Worm (Caenorhabditis elegans): ENCODE data around the gene fbxa-25.

fbxa-25 gene

ce11 chrIII:1315038-1315437, 34.2 kb downstream of the fbxa-25 start, which contains the start of the genes fbxa-80 and fbxa-19:
Gene fbxa-80, minus strand, starts transcription at chrIII:1315210.
Gene fbxa-19, plus strand, starts transcription at chrIII:1315401.
- TF ChIP-seq hlh-26 (GFP tag; conservative IDR thresholded peaks at IDR 0.05) (no peak), hsf-1 (GFP tag; IDR thresholded peaks at IDR 0.05) (no peak), atf-7 (tag; optimal IDR thresholded peaks at IDR 0.05) (no peak), nhr-80 (tag; optimal IDR thresholded peaks at IDR 0.05) (peak; percentile 43)

ce11 chrIII:1314283-1314682, 35.0 kb downstream of the fbxa-25 start:
- TF ChIP-seq akir-1 (GFP tag; optimal IDR thresholded peaks at IDR 0.05) (no peak), attf-3 (GFP tag; conservative IDR thresholded peaks at IDR 0.05) (no peak), him-1 (tag; optimal IDR thresholded peaks at IDR 0.05) (no peak), tlf-1 (GFP tag; optimal IDR thresholded peaks at IDR 0.05) (no peak), B0336.3 (GFP tag; IDR thresholded peaks at IDR 0.05) (no peak), ceh-27 (GFP tag; optimal IDR thresholded peaks at IDR 0.05) (no peak), sea-2 (GFP tag; IDR thresholded peaks at IDR 0.05) (no peak), tbp1 (GFP tag; optimal IDR thresholded peaks at IDR 0.05) (no peak), hlh-12 (tag; optimal IDR thresholded peaks at IDR 0.05) (no peak), ZK185.1 (tag; optimal IDR thresholded peaks at IDR 0.05; ENCODE audit: poor library complexity, severe bottlenecking) (no peak), F52B5.7 (tag; optimal IDR thresholded peaks at IDR 0.05) (no peak), atf-7 (tag; optimal IDR thresholded peaks at IDR 0.05) (no peak), C17E4.6 (GFP tag; IDR thresholded peaks at IDR 0.05) (no peak), die-1 (tag; optimal IDR thresholded peaks at IDR 0.05) (no peak), lsy-27 (tag; optimal IDR thresholded peaks at IDR 0.05; ENCODE audit: borderline replicate concordance, insufficient read depth) (no peak), tbx-9 (tag; optimal IDR thresholded peaks at IDR 0.05; ENCODE audit: borderline replicate concordance) (no peak), hsf-1 (GFP tag; IDR thresholded peaks at IDR 0.05) (no peak), gei-17 (GFP tag; optimal IDR thresholded peaks at IDR 0.05) (no peak)

- TF ChIP-seq ztf-22 (GFP tag; optimal IDR thresholded peaks at IDR 0.05) (no peak), mes-4 (tag; optimal IDR thresholded peaks at IDR 0.05) (no peak), rcor-1 (GFP tag; IDR thresholded peaks at IDR 0.05) (no peak), mxl-1 (tag; optimal IDR thresholded peaks at IDR 0.05) (no peak), snpc-4 (GFP tag; optimal IDR thresholded peaks at IDR 0.05) (peak; percentile 46), snpc-4 (tag; optimal IDR thresholded peaks at IDR 0.05) (peak in 2 of 4 experiments; percentile 68 to 85), ceh-40 (GFP tag; IDR thresholded peaks at IDR 0.05) (no peak), snpc-1.1 (tag; optimal IDR thresholded peaks at IDR 0.05; ENCODE audit: insufficient read depth) (peak; percentile 61)
Observed at ce11 chrIII:1311367-1311766, 37.9 kb downstream of the fbxa-25 start.

ce11 chrIII:1308887-1309286, 40.4 kb downstream of the fbxa-25 start, which contains the start of gene Y82E9BL.12:
Gene Y82E9BL.12, plus strand, starts transcription at chrIII:1309187.
- TF ChIP-seq snpc-3.4 (tag; optimal IDR thresholded peaks at IDR 0.05), result no peak
- TF ChIP-seq aptf-3 (GFP tag; IDR thresholded peaks at IDR 0.05), result no peak
- no peak for TF ChIP-seq zim-3 (tag; optimal IDR thresholded peaks at IDR 0.05)
- no peak for TF ChIP-seq chd-7 (tag; optimal IDR thresholded peaks at IDR 0.05)
- TF ChIP-seq hlh-26 (GFP tag; conservative IDR thresholded peaks at IDR 0.05), result no peak
- no peak for TF ChIP-seq attf-3 (GFP tag; conservative IDR thresholded peaks at IDR 0.05)
- TF ChIP-seq bed-1 (GFP tag; IDR thresholded peaks at IDR 0.05), result no peak
- no peak for TF ChIP-seq C17E4.6 (GFP tag; IDR thresholded peaks at IDR 0.05)
- no peak for TF ChIP-seq lsl-1 (GFP tag; optimal IDR thresholded peaks at IDR 0.05)
- TF ChIP-seq madf-10 (tag; optimal IDR thresholded peaks at IDR 0.05), result no peak
- no peak for TF ChIP-seq egl-44 (GFP tag; IDR thresholded peaks at IDR 0.05)
- TF ChIP-seq ZK185.1 (tag; optimal IDR thresholded peaks at IDR 0.05; ENCODE audit: poor library complexity, severe bottlenecking), result no peak
- no peak for TF ChIP-seq athp-1 (tag; optimal IDR thresholded peaks at IDR 0.05)
- TF ChIP-seq pha-4 (tag; optimal IDR thresholded peaks at IDR 0.05), result no peak
- no peak for TF ChIP-seq cebp-1 (GFP tag; IDR thresholded peaks at IDR 0.05)
- TF ChIP-seq cebp-1 (tag; optimal IDR thresholded peaks at IDR 0.05), result no peak
- no peak for TF ChIP-seq tbx-9 (tag; optimal IDR thresholded peaks at IDR 0.05; ENCODE audit: borderline replicate concordance)
- TF ChIP-seq F49E8.2 (tag; optimal IDR thresholded peaks at IDR 0.05; ENCODE audit: insufficient read depth), result no peak
- no peak for TF ChIP-seq madf-3 (GFP tag; IDR thresholded peaks at IDR 0.05)
- no peak for TF ChIP-seq snpc-1.3 (tag; optimal IDR thresholded peaks at IDR 0.05; ENCODE audit: insufficient read depth)
- no peak for TF ChIP-seq F37B4.10 (GFP tag; IDR thresholded peaks at IDR 0.05)
